ENCODE assay signal across 1 fruit fly cellular context in the genomic region with DNA sequence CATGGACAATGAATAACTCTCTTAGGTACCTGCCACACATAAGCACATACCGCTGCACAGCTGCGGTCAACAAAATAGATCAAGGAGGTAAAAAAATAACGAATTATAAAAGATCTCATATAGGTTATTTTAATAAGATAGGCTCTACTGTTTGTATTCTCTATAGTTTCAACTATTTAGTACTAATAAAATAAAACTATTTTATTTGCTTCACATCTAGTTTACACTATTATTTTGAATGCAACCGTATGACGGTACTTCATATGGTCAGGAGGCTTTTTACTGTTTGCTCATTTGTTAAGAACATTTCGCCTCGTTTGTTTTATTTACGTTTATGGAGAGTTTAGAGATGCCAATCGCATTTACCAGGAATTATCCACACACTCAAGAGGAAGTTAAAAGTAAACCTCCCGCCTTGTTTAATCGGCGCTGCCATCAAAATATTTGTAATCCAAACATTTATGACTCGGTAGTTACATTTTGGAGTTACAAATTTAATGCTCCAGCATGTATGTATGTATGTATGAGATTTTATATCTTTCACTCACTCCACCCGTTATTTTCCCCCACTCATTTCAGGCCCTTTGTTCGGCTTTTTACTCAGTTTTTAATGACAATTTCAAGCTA.
TF ChIP-seq lines count a peak whose summit lies in the region.

No protein-coding gene starts in this region.

TF ChIP-seq in whole organism, embryonic, 481 proteins besides CTCF, POLR2A, EP300 and RAD21 (continued from another document and continues in another):
- TF ChIP-seq zfh1 (GFP tag; IDR thresholded peaks at IDR 0.05; lab: Robert Waterston, UW) (peak; percentile 69; the same call in 2 of the 3 replicates), Chrac-16 (GFP tag; optimal IDR thresholded peaks at IDR 0.05; lab: Kevin White, UChicago) (peak; percentile 58), Hr78 (GFP tag; optimal IDR thresholded peaks at IDR 0.05; lab: Kevin White, UChicago) (peak in 1 of 2 experiments; percentile 17), CG12744 (GFP tag; optimal IDR thresholded peaks at IDR 0.05; lab: Kevin White, UChicago) (peak; percentile 38), gcm2 (GFP tag; optimal IDR thresholded peaks at IDR 0.05; lab: Kevin White, UChicago) (peak; percentile 29), CG15269 (tag; optimal IDR thresholded peaks at IDR 0.05; lab: Kevin White, UChicago) (peak; percentile 74), CG3065 (GFP tag; optimal IDR thresholded peaks at IDR 0.05; lab: Kevin White, UChicago) (no peak), sd (tag; optimal IDR thresholded peaks at IDR 0.05; lab: Kevin White, UChicago) (peak; percentile 27), Ssrp (tag; optimal IDR thresholded peaks at IDR 0.05; lab: Kevin White, UChicago) (peak; percentile 76), CG11560 (tag; IDR thresholded peaks at IDR 0.05; lab: Robert Waterston, UW) (no peak), croc (GFP tag; conservative IDR thresholded peaks at IDR 0.05; lab: Robert Waterston, UW) (peak; percentile 42; the same call in 1 of the 3 replicates), CG7556 (GFP tag; optimal IDR thresholded peaks at IDR 0.05; lab: Kevin White, UChicago) (peak; percentile 63), Fer3 (tag; optimal IDR thresholded peaks at IDR 0.05; lab: Kevin White, UChicago) (peak; percentile 54), kay (GFP tag; optimal IDR thresholded peaks at IDR 0.05; lab: Kevin White, UChicago) (peak; percentile 3), CG10543 (GFP tag; optimal IDR thresholded peaks at IDR 0.05; lab: Kevin White, UChicago) (no peak), Mad (GFP tag; optimal IDR thresholded peaks at IDR 0.05; lab: Kevin White, UChicago) (peak; percentile 1), ttk (GFP tag; IDR thresholded peaks at IDR 0.05; lab: Robert Waterston, UW) (0 out of 2 replicates have a peak, but pooled peaks have one; percentile 27), CG1529 (GFP tag; optimal IDR thresholded peaks at IDR 0.05; lab: Kevin White, UChicago) (peak; percentile 32), CG2120 (GFP tag; optimal IDR thresholded peaks at IDR 0.05; lab: Kevin White, UChicago) (peak; percentile 1), Ptx1 (GFP tag; IDR thresholded peaks at IDR 0.05; lab: Robert Waterston, UW) (peak; percentile 48), CG18262 (tag; optimal IDR thresholded peaks at IDR 0.05; lab: Kevin White, UChicago) (peak; percentile 86), Deaf1 (tag; optimal IDR thresholded peaks at IDR 0.05; lab: Kevin White, UChicago) (peak; percentile 38), CG11695 (GFP tag; IDR thresholded peaks at IDR 0.05; lab: Robert Waterston, UW) (peak; percentile 72), CkIIα-i1 (GFP tag; IDR thresholded peaks at IDR 0.05; lab: Robert Waterston, UW) (no peak), ase (GFP tag; IDR thresholded peaks at IDR 0.05; lab: Robert Waterston, UW) (0 out of 3 replicates have a peak, but pooled peaks have one; percentile 25), CG9437 (GFP tag; optimal IDR thresholded peaks at IDR 0.05; lab: Kevin White, UChicago) (peak; percentile 49), pho (GFP tag; optimal IDR thresholded peaks at IDR 0.05; lab: Kevin White, UChicago) (peak; percentile 7), CG17568 (GFP tag; optimal IDR thresholded peaks at IDR 0.05; lab: Kevin White, UChicago) (peak; percentile 58), MBD-R2 (GFP tag; IDR thresholded peaks at IDR 0.05; lab: Robert Waterston, UW) (peak; percentile 30; the same call in 1 of the 2 replicates), NfI (GFP tag; optimal IDR thresholded peaks at IDR 0.05; lab: Kevin White, UChicago) (peak; percentile 38), CG12104 (GFP tag; optimal IDR thresholded peaks at IDR 0.05; lab: Kevin White, UChicago) (peak; percentile 25), CG8944 (GFP tag; optimal IDR thresholded peaks at IDR 0.05; lab: Kevin White, UChicago) (no peak), pnt (GFP tag; optimal IDR thresholded peaks at IDR 0.05; lab: Kevin White, UChicago) (no peak), D19A (tag; optimal IDR thresholded peaks at IDR 0.05; lab: Kevin White, UChicago) (peak; percentile 75), dmrt99B (tag; optimal IDR thresholded peaks at IDR 0.05; lab: Kevin White, UChicago) (peak; percentile 79), Nf-YB (GFP tag; optimal IDR thresholded peaks at IDR 0.05; lab: Kevin White, UChicago) (peak; percentile 55), danr (GFP tag; IDR thresholded peaks at IDR 0.05; lab: Robert Waterston, UW) (peak; percentile 33; the same call in 1 of the 2 replicates), lilli (GFP tag; optimal IDR thresholded peaks at IDR 0.05; lab: Kevin White, UChicago) (peak; percentile 31), Dfd (GFP tag; optimal IDR thresholded peaks at IDR 0.05; lab: Kevin White, UChicago) (no peak), D19B (GFP tag; optimal IDR thresholded peaks at IDR 0.05; lab: Kevin White, UChicago) (peak; percentile 21), row (GFP tag; IDR thresholded peaks at IDR 0.05; lab: Robert Waterston, UW) (peak; percentile 78), ham (GFP tag; IDR thresholded peaks at IDR 0.05; lab: Robert Waterston, UW) (no peak), Stat92E (GFP tag; optimal IDR thresholded peaks at IDR 0.05; lab: Kevin White, UChicago) (peak in 1 of 3 experiments; percentile 57), Meics (GFP tag; optimal IDR thresholded peaks at IDR 0.05; lab: Kevin White, UChicago) (peak; percentile 44), Hr3 (GFP tag; optimal IDR thresholded peaks at IDR 0.05; lab: Kevin White, UChicago) (peak; percentile 44), lola (GFP tag; optimal IDR thresholded peaks at IDR 0.05; lab: Kevin White, UChicago) (peak in 1 of 3 experiments; percentile 82), CG15601 (tag; optimal IDR thresholded peaks at IDR 0.05; lab: Kevin White, UChicago) (peak; percentile 58), Fer2 (tag; optimal IDR thresholded peaks at IDR 0.05; lab: Kevin White, UChicago) (no peak), CG4328 (GFP tag; optimal IDR thresholded peaks at IDR 0.05; lab: Kevin White, UChicago) (no peak), CG8388 (GFP tag; optimal IDR thresholded peaks at IDR 0.05; lab: Kevin White, UChicago) (peak; percentile 78), CG34422 (GFP tag; IDR thresholded peaks at IDR 0.05; lab: Robert Waterston, UW) (0 out of 3 replicates have a peak, but pooled peaks have one; percentile 41), CG8281 (tag; optimal IDR thresholded peaks at IDR 0.05; lab: Kevin White, UChicago) (peak; percentile 13), Vsx1 (GFP tag; optimal IDR thresholded peaks at IDR 0.05; lab: Kevin White, UChicago) (peak; percentile 6), CG10209 (GFP tag; optimal IDR thresholded peaks at IDR 0.05; lab: Kevin White, UChicago) (peak; percentile 64), CG11696 (GFP tag; IDR thresholded peaks at IDR 0.05; lab: Robert Waterston, UW) (peak; percentile 96), sug (tag; optimal IDR thresholded peaks at IDR 0.05; lab: Kevin White, UChicago) (peak; percentile 4), CG5245 (GFP tag; optimal IDR thresholded peaks at IDR 0.05; lab: Kevin White, UChicago) (peak; percentile 4), CG2202 (tag; optimal IDR thresholded peaks at IDR 0.05; lab: Kevin White, UChicago) (peak; percentile 36), CG7839 (tag; optimal IDR thresholded peaks at IDR 0.05; lab: Kevin White, UChicago) (peak; percentile 78), CG2889 (GFP tag; IDR thresholded peaks at IDR 0.05; lab: Robert Waterston, UW) (peak; percentile 26; the same call in 1 of the 3 replicates), CG4617 (GFP tag; optimal IDR thresholded peaks at IDR 0.05; lab: Kevin White, UChicago; ENCODE audit: borderline replicate concordance) (no peak), Hsf (GFP tag; optimal IDR thresholded peaks at IDR 0.05; lab: Kevin White, UChicago) (peak; percentile 67), sr (GFP tag; IDR thresholded peaks at IDR 0.05; lab: Robert Waterston, UW) (no peak), Drgx (GFP tag; IDR thresholded peaks at IDR 0.05; lab: Robert Waterston, UW) (peak; percentile 77), Nf-YC (tag; optimal IDR thresholded peaks at IDR 0.05; lab: Kevin White, UChicago) (no peak), Bteb2 (GFP tag; optimal IDR thresholded peaks at IDR 0.05; lab: Kevin White, UChicago) (peak; percentile 19), zen2 (GFP tag; IDR thresholded peaks at IDR 0.05; lab: Robert Waterston, UW; ENCODE audit: partially characterized antibody) (no peak), bcd (GFP tag; optimal IDR thresholded peaks at IDR 0.05; lab: Kevin White, UChicago) (peak; percentile 53), Max (GFP tag; optimal IDR thresholded peaks at IDR 0.05; lab: Kevin White, UChicago) (peak; percentile 18), Jarid2 (GFP tag; optimal IDR thresholded peaks at IDR 0.05; lab: Kevin White, UChicago) (peak; percentile 20), CG1603 (tag; optimal IDR thresholded peaks at IDR 0.05; lab: Kevin White, UChicago) (no peak), CG16863 (GFP tag; optimal IDR thresholded peaks at IDR 0.05; lab: Kevin White, UChicago) (peak; percentile 6), CG32772 (GFP tag; IDR thresholded peaks at IDR 0.05; lab: Robert Waterston, UW) (peak; percentile 57), gsb-n (tag; optimal IDR thresholded peaks at IDR 0.05; lab: Kevin White, UChicago) (peak; percentile 84), CG2199 (GFP tag; IDR thresholded peaks at IDR 0.05; lab: Robert Waterston, UW) (peak; percentile 56; the same call in 1 of the 3 replicates), CG12942 (GFP tag; optimal IDR thresholded peaks at IDR 0.05; lab: Kevin White, UChicago) (peak; percentile 19), org-1 (GFP tag; optimal IDR thresholded peaks at IDR 0.05; lab: Kevin White, UChicago) (peak; percentile 59), Myb (GFP tag; optimal IDR thresholded peaks at IDR 0.05; lab: Kevin White, UChicago) (no peak), CG6254 (GFP tag; optimal IDR thresholded peaks at IDR 0.05; lab: Kevin White, UChicago) (peak; percentile 68), tgo (GFP tag; IDR thresholded peaks at IDR 0.05; lab: Robert Waterston, UW) (peak; percentile 55; the same call in 2 of the 3 replicates), cwo (GFP tag; optimal IDR thresholded peaks at IDR 0.05; lab: Kevin White, UChicago) (no peak), trem (tag; optimal IDR thresholded peaks at IDR 0.05; lab: Kevin White, UChicago) (peak; percentile 80), D (optimal IDR thresholded peaks at IDR 0.05; lab: Kevin White, UChicago) (no peak), D (GFP tag; optimal IDR thresholded peaks at IDR 0.05; lab: Kevin White, UChicago) (peak; percentile 61), Xrp1 (GFP tag; IDR thresholded peaks at IDR 0.05; lab: Robert Waterston, UW) (peak; percentile 88), CG12155 (GFP tag; optimal IDR thresholded peaks at IDR 0.05; lab: Kevin White, UChicago) (peak; percentile 12), CG6854 (GFP tag; optimal IDR thresholded peaks at IDR 0.05; lab: Kevin White, UChicago) (peak; percentile 42), Atf6 (GFP tag; IDR thresholded peaks at IDR 0.05; lab: Robert Waterston, UW) (peak; percentile 55; the same call in 1 of the 2 replicates), B-H2 (GFP tag; optimal IDR thresholded peaks at IDR 0.05; lab: Kevin White, UChicago) (no peak), corto (GFP tag; optimal IDR thresholded peaks at IDR 0.05; lab: Kevin White, UChicago) (no peak), ind (GFP tag; optimal IDR thresholded peaks at IDR 0.05; lab: Kevin White, UChicago) (peak; percentile 39), CG10654 (GFP tag; optimal IDR thresholded peaks at IDR 0.05; lab: Kevin White, UChicago) (peak; percentile 26), CG12299 (tag; optimal IDR thresholded peaks at IDR 0.05; lab: Kevin White, UChicago) (peak; percentile 29), CG14710 (tag; optimal IDR thresholded peaks at IDR 0.05; lab: Kevin White, UChicago) (peak; percentile 79), pan (optimal IDR thresholded peaks at IDR 0.05; lab: Kevin White, UChicago) (no peak), pan (GFP tag; optimal IDR thresholded peaks at IDR 0.05 in 1 of 2, IDR thresholded peaks at IDR 0.05 in 1 of 2) (peak in 1 of 2 experiments; percentile 59), Fer1 (GFP tag; optimal IDR thresholded peaks at IDR 0.05; lab: Kevin White, UChicago) (peak; percentile 38), CG9817 (tag; optimal IDR thresholded peaks at IDR 0.05; lab: Kevin White, UChicago) (peak; percentile 19), H2.0 (GFP tag; IDR thresholded peaks at IDR 0.05; lab: Robert Waterston, UW) (peak; percentile 56), CG12659 (GFP tag; optimal IDR thresholded peaks at IDR 0.05; lab: Kevin White, UChicago) (peak; percentile 18), stwl (tag; optimal IDR thresholded peaks at IDR 0.05; lab: Kevin White, UChicago) (peak; percentile 24), peb (GFP tag; IDR thresholded peaks at IDR 0.05; lab: Robert Waterston, UW) (peak; percentile 28; the same call in 1 of the 2 replicates), CG14667 (GFP tag; IDR thresholded peaks at IDR 0.05; lab: Robert Waterston, UW) (no peak), CG2875 (GFP tag; optimal IDR thresholded peaks at IDR 0.05; lab: Kevin White, UChicago) (peak; percentile 65), CG31441 (GFP tag; IDR thresholded peaks at IDR 0.05; lab: Robert Waterston, UW) (peak; percentile 81), chn (GFP tag; optimal IDR thresholded peaks at IDR 0.05; lab: Kevin White, UChicago) (peak; percentile 45), toy (GFP tag; IDR thresholded peaks at IDR 0.05; lab: Robert Waterston, UW) (no peak), CG8290 (GFP tag; optimal IDR thresholded peaks at IDR 0.05; lab: Kevin White, UChicago) (peak; percentile 21), CG8290 (tag; optimal IDR thresholded peaks at IDR 0.05; lab: Kevin White, UChicago) (no peak), HmgZ (tag; optimal IDR thresholded peaks at IDR 0.05; lab: Kevin White, UChicago) (no peak), Sry-δ (GFP tag; optimal IDR thresholded peaks at IDR 0.05; lab: Kevin White, UChicago) (no peak), CG16815 (GFP tag; optimal IDR thresholded peaks at IDR 0.05; lab: Kevin White, UChicago) (peak; percentile 53), CG8924 (tag; optimal IDR thresholded peaks at IDR 0.05; lab: Kevin White, UChicago) (peak; percentile 90), otp (GFP tag; IDR thresholded peaks at IDR 0.05; lab: Robert Waterston, UW) (peak; percentile 49; the same call in 1 of the 3 replicates), seq (GFP tag; IDR thresholded peaks at IDR 0.05; lab: Robert Waterston, UW) (peak; percentile 72), sens (GFP tag; lab: Kevin White, UChicago) (peak; percentile 94), eve (GFP tag; optimal IDR thresholded peaks at IDR 0.05; lab: Kevin White, UChicago) (peak in 1 of 2 experiments; percentile 64), ERR (GFP tag; optimal IDR thresholded peaks at IDR 0.05; lab: Kevin White, UChicago) (no peak), CG3847 (GFP tag; IDR thresholded peaks at IDR 0.05; lab: Robert Waterston, UW) (peak; percentile 46), onecut (GFP tag; IDR thresholded peaks at IDR 0.05; lab: Robert Waterston, UW) (peak; percentile 47), ems (GFP tag; optimal IDR thresholded peaks at IDR 0.05; lab: Kevin White, UChicago) (no peak), CG6813 (GFP tag; optimal IDR thresholded peaks at IDR 0.05; lab: Kevin White, UChicago) (peak; percentile 56)
